Fruit fly (Drosophila melanogaster): ENCODE measurements around the gene CG13248.

DNA sequence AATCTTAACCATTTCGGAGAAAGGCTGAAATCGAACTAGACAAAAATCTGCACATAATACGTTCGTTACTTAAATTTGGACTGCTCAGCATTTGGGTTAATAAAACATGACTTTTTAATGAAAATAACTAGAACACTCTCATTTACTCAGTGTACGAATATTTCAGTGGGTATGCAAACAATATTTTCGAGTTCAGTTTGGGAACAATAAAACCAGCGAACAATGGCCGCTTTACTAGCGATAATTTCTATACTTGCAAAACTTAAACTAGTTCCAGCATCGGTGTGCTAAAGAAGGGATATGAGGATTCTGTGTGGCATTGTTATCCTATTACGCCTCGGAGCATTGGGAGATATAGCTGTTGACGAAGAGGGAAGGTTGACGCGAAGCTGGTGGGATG, 52.2 kb downstream of the CG13248 start, which contains the start of gene CG5665:
- TF ChIP-seq h (optimal IDR thresholded peaks at IDR 0.05) = no peak
- no peak for TF ChIP-seq psq (optimal IDR thresholded peaks at IDR 0.05)
- no peak for TF ChIP-seq Sin3A (optimal IDR thresholded peaks at IDR 0.05)
- no peak for TF ChIP-seq ttk (optimal IDR thresholded peaks at IDR 0.05)
- no peak for TF ChIP-seq insv (optimal IDR thresholded peaks at IDR 0.05)
- no peak for TF ChIP-seq Myc (optimal IDR thresholded peaks at IDR 0.05)
